Worm (Caenorhabditis elegans): ENCODE results near the gene rsp-6.

Gene rsp-6

DNA sequence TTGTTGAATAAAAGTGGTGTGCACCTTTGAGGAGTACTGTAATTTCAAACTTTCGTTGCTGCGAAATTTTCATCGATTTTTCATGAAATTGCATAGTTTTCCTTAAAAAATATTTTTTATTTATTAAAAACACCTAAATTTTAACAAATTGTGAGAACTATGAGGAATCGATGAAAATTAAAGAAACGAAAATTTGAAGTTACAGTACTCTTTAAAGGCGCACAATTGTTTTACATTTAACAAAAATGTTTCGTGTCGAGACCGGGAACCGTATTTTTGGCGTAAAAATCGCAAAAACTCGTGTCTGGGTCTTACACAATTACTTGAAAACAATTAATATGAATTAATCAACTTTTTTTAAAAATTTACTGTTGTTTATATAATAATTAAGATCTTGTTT lies 20.9 kb downstream of the rsp-6 start, which contains the start of gene rdl-1:
TSS of gene rdl-1 (minus strand) at position 101 of the 400 bp plus-strand sequence.
- TF ChIP-seq flt-1 (GFP tag; IDR thresholded peaks at IDR 0.05) = no peak
- no peak for TF ChIP-seq cog-1 (tag; optimal IDR thresholded peaks at IDR 0.05)
- no peak for TF ChIP-seq ref-1 (GFP tag; conservative IDR thresholded peaks at IDR 0.05)
- no peak for TF ChIP-seq med-1 (GFP tag; optimal IDR thresholded peaks at IDR 0.05; ENCODE audit: insufficient read depth)
- no peak for TF ChIP-seq tab-1 (GFP tag; IDR thresholded peaks at IDR 0.05)
- no peak for TF ChIP-seq ztf-23 (GFP tag; IDR thresholded peaks at IDR 0.05)
- TF ChIP-seq ztf-29 (GFP tag; IDR thresholded peaks at IDR 0.05) = no peak
- no peak for TF ChIP-seq klf-2 (GFP tag; conservative IDR thresholded peaks at IDR 0.05)
- no peak for TF ChIP-seq T22C8.4 (GFP tag; IDR thresholded peaks at IDR 0.05)

ce11 chrIV:7764319-7764718 lies 26.7 kb downstream of the rsp-6 start:
- TF ChIP-seq ztf-29 (GFP tag; IDR thresholded peaks at IDR 0.05) (no peak), tab-1 (GFP tag; IDR thresholded peaks at IDR 0.05) (no peak), ztf-23 (GFP tag; IDR thresholded peaks at IDR 0.05) (no peak), klf-2 (GFP tag; conservative IDR thresholded peaks at IDR 0.05) (no peak), ref-1 (GFP tag; conservative IDR thresholded peaks at IDR 0.05) (no peak), med-1 (GFP tag; optimal IDR thresholded peaks at IDR 0.05; ENCODE audit: insufficient read depth) (no peak), cog-1 (tag; optimal IDR thresholded peaks at IDR 0.05) (no peak)

DNA sequence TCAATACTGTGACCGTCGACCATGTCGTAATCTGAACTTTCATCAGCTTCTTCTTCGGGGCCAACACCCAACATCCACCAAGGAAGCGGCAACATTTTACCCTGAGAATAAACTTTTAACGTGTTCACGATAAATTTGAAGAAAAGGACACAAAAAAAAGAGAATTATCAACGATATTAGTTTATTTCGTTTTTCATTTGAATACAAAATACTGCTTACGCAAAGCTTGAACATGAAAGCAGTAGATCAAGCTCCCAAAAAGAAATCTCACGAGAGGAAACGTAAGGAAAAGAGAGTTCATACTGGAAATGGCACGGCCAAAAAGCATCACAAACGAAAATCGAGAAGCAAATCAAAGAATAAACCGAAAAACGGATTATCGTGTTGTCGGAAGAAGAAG lies 27.3 kb downstream of the rsp-6 start, which contains the start of the genes C46A5.6 and C46A5.1:
TSS of gene C46A5.6 (minus strand) at position 101 of the 400 bp plus-strand sequence.
TSS of gene C46A5.1 (plus strand) at position 184 of the 400 bp plus-strand sequence.
- TF ChIP-seq ref-1 (GFP tag; conservative IDR thresholded peaks at IDR 0.05) (no peak), tab-1 (GFP tag; IDR thresholded peaks at IDR 0.05) (no peak), flt-1 (GFP tag; IDR thresholded peaks at IDR 0.05) (no peak), cog-1 (tag; optimal IDR thresholded peaks at IDR 0.05) (no peak)

ce11 chrIV:7760117-7760516 lies 30.9 kb downstream of the rsp-6 start, which contains the start of gene del-7:
TSS of gene del-7 (plus strand) at chrIV:7760417.
- TF ChIP-seq tab-1 (GFP tag; IDR thresholded peaks at IDR 0.05) (no peak), ref-1 (GFP tag; conservative IDR thresholded peaks at IDR 0.05) (no peak), med-1 (GFP tag; optimal IDR thresholded peaks at IDR 0.05; ENCODE audit: insufficient read depth) (no peak)

ce11 chrIV:7759527-7759926 lies 31.5 kb downstream of the rsp-6 start, which contains the start of gene dsb-3:
TSS of gene dsb-3 (minus strand) at chrIV:7759627.
- TF ChIP-seq med-1 (GFP tag; optimal IDR thresholded peaks at IDR 0.05; ENCODE audit: insufficient read depth) (no peak), ztf-29 (GFP tag; IDR thresholded peaks at IDR 0.05) (no peak), T22C8.4 (GFP tag; IDR thresholded peaks at IDR 0.05) (no peak), tab-1 (GFP tag; IDR thresholded peaks at IDR 0.05) (no peak), flt-1 (GFP tag; IDR thresholded peaks at IDR 0.05) (no peak)

DNA sequence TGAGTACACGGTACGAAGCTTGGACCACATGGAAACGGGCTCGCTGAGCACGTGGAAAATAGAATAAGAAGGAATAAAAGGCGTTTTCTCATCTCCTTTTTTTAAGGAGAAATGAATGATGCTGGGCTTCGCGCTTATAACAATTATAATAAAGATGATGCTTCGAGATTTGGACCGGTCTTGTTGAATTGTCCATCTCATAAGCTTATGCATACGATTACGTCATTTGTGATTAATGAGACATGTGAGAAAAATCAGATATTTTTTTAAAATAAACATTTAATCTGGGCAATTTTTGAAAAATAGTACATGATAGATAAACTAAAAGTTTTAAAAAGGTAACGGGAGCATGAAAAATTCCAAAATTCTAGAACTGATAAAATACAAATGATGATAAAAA lies 33.8 kb downstream of the rsp-6 start, which contains the start of gene C46A5.4:
TSS of gene C46A5.4 (minus strand) at position 101 of the 400 bp plus-strand sequence.
- TF ChIP-seq flt-1 (GFP tag; IDR thresholded peaks at IDR 0.05) (no peak), med-1 (GFP tag; optimal IDR thresholded peaks at IDR 0.05; ENCODE audit: insufficient read depth) (no peak), cog-1 (tag; optimal IDR thresholded peaks at IDR 0.05) (no peak), ref-1 (GFP tag; conservative IDR thresholded peaks at IDR 0.05) (no peak), T22C8.4 (GFP tag; IDR thresholded peaks at IDR 0.05) (no peak), tab-1 (GFP tag; IDR thresholded peaks at IDR 0.05) (no peak), klf-2 (GFP tag; conservative IDR thresholded peaks at IDR 0.05) (no peak), ztf-23 (GFP tag; IDR thresholded peaks at IDR 0.05) (no peak), ztf-29 (GFP tag; IDR thresholded peaks at IDR 0.05) (no peak)

ce11 chrIV:7754114-7754513 lies 36.9 kb downstream of the rsp-6 start:
- TF ChIP-seq T22C8.4 (GFP tag; IDR thresholded peaks at IDR 0.05) = no peak
- TF ChIP-seq flt-1 (GFP tag; IDR thresholded peaks at IDR 0.05) = no peak
- TF ChIP-seq med-1 (GFP tag; optimal IDR thresholded peaks at IDR 0.05; ENCODE audit: insufficient read depth) = no peak
- TF ChIP-seq ztf-29 (GFP tag; IDR thresholded peaks at IDR 0.05) = no peak
- TF ChIP-seq klf-2 (GFP tag; conservative IDR thresholded peaks at IDR 0.05) = no peak
- TF ChIP-seq tab-1 (GFP tag; IDR thresholded peaks at IDR 0.05) = no peak
- TF ChIP-seq cog-1 (tag; optimal IDR thresholded peaks at IDR 0.05) = no peak
- TF ChIP-seq ref-1 (GFP tag; conservative IDR thresholded peaks at IDR 0.05) = no peak
- no peak for TF ChIP-seq ztf-23 (GFP tag; IDR thresholded peaks at IDR 0.05)

- TF ChIP-seq flt-1 (GFP tag; IDR thresholded peaks at IDR 0.05) (no peak), klf-2 (GFP tag; conservative IDR thresholded peaks at IDR 0.05) (no peak), med-1 (GFP tag; optimal IDR thresholded peaks at IDR 0.05; ENCODE audit: insufficient read depth) (no peak), T22C8.4 (GFP tag; IDR thresholded peaks at IDR 0.05) (no peak), ref-1 (GFP tag; conservative IDR thresholded peaks at IDR 0.05) (no peak), ztf-29 (GFP tag; IDR thresholded peaks at IDR 0.05) (no peak), cog-1 (tag; optimal IDR thresholded peaks at IDR 0.05) (no peak), ztf-23 (GFP tag; IDR thresholded peaks at IDR 0.05) (no peak), tab-1 (GFP tag; IDR thresholded peaks at IDR 0.05) (no peak)
Measured at ce11 chrIV:7753108-7753507, 37.9 kb downstream of the rsp-6 start, which contains the start of gene col-14. TSS of gene col-14 (plus strand) at chrIV:7753408.

DNA sequence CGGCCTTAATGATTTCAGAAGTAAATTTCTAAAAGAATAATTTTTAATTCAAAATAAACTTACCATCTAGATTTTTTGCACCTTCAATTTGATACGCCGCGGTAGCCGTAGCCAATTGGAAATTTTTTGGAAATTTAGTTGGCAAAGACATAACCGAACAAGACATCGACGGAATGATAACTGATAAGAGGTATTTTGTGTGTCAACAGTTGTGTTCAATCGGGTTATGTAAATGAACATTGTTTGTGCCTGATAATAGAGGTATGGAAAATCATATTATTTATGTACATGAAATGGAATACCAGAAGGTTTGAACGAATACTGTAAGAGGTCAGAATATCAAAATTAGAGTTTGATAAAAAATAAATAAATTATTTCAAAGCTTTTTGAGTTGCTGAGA lies 43.2 kb downstream of the rsp-6 start, which contains the start of gene klo-1:
TSS of gene klo-1 (minus strand) at position 388 of the 400 bp plus-strand sequence.
- TF ChIP-seq klf-2 (GFP tag; conservative IDR thresholded peaks at IDR 0.05) (no peak), T22C8.4 (GFP tag; IDR thresholded peaks at IDR 0.05) (no peak), ref-1 (GFP tag; conservative IDR thresholded peaks at IDR 0.05) (no peak), tab-1 (GFP tag; IDR thresholded peaks at IDR 0.05) (no peak), ztf-23 (GFP tag; IDR thresholded peaks at IDR 0.05) (no peak), flt-1 (GFP tag; IDR thresholded peaks at IDR 0.05) (no peak), ztf-29 (GFP tag; IDR thresholded peaks at IDR 0.05) (no peak), cog-1 (tag; optimal IDR thresholded peaks at IDR 0.05) (no peak), med-1 (GFP tag; optimal IDR thresholded peaks at IDR 0.05; ENCODE audit: insufficient read depth) (no peak)

ce11 chrIV:7743539-7743938 lies 47.5 kb downstream of the rsp-6 start, which contains the start of gene npr-35:
TSS of gene npr-35 (plus strand) at chrIV:7743839.
- TF ChIP-seq ztf-29 (GFP tag; IDR thresholded peaks at IDR 0.05) = no peak
- no peak for TF ChIP-seq tab-1 (GFP tag; IDR thresholded peaks at IDR 0.05)
- TF ChIP-seq cog-1 (tag; optimal IDR thresholded peaks at IDR 0.05) = no peak
- no peak for TF ChIP-seq ref-1 (GFP tag; conservative IDR thresholded peaks at IDR 0.05)
- TF ChIP-seq med-1 (GFP tag; optimal IDR thresholded peaks at IDR 0.05; ENCODE audit: insufficient read depth) = no peak
- no peak for TF ChIP-seq klf-2 (GFP tag; conservative IDR thresholded peaks at IDR 0.05)
- no peak for TF ChIP-seq flt-1 (GFP tag; IDR thresholded peaks at IDR 0.05)
- no peak for TF ChIP-seq T22C8.4 (GFP tag; IDR thresholded peaks at IDR 0.05)
- no peak for TF ChIP-seq ztf-23 (GFP tag; IDR thresholded peaks at IDR 0.05)
